Worm (Caenorhabditis elegans) whole organism, L4 larva: ENCODE results near the gene F54D8.10.

Experiments
- D1046.2 ChIP-seq: fragments of 200-800 bp; sonication (Bioruptor generic); IDR thresholded peaks from 2 replicates; pipeline ENCODE4 v1.3.6; 2022; ENCODE audit warnings: missing genetic modification characterization, missing compliant biosample characterization
- F26F4.8 ChIP-seq: fragments of 200-800 bp; sonication (Bioruptor generic); conservative IDR thresholded peaks from 2 replicates; pipeline ENCODE4 v1.3.6; 2022; ENCODE audit warnings: missing genetic modification characterization, missing compliant biosample characterization
- F37D6.2 ChIP-seq: sonication (generic microtip); optimal IDR thresholded peaks from 2 replicates; lab custom pipeline; 2016; ENCODE audit warnings: mild to moderate bottlenecking, missing genetic modification characterization, missing compliant biosample characterization
- R02D3.7 ChIP-seq: fragments of 150-350 bp; sonication (generic microtip); optimal IDR thresholded peaks from 3 replicates; lab custom pipeline; 2014; ENCODE audit warnings: missing biosample characterization, missing genetic modification characterization
- T20F7.1 ChIP-seq: fragments of 200-800 bp; sonication (Bioruptor generic); optimal IDR thresholded peaks from 2 replicates; lab custom pipeline; 2018; ENCODE audit warnings: mild to moderate bottlenecking, missing genetic modification characterization, missing compliant biosample characterization
- T26A8.4 ChIP-seq: fragments of 200-800 bp; sonication (Bioruptor generic); IDR thresholded peaks from 2 replicates; pipeline ENCODE4 v1.3.6; 2022; ENCODE audit warnings: missing genetic modification characterization, missing compliant biosample characterization
- Y48G9A.11 ChIP-seq: fragments of 200-800 bp; sonication (Bioruptor generic); IDR thresholded peaks from 2 replicates; pipeline ENCODE4 v1.3.6; 2022; ENCODE audit warnings: missing genetic modification reagents, missing genetic modification characterization, missing compliant biosample characterization
- Y75B8A.6 ChIP-seq: fragments of 200-800 bp; sonication (Bioruptor generic); IDR thresholded peaks from 2 replicates; pipeline ENCODE4 v1.3.6; 2022; ENCODE audit warnings: missing genetic modification reagents, missing genetic modification characterization, missing compliant biosample characterization
- ZK337.2 ChIP-seq: fragments of 200-800 bp; sonication (Bioruptor generic); IDR thresholded peaks from 2 replicates; pipeline ENCODE4 v1.3.6; 2022; ENCODE audit warnings: missing genetic modification reagents, missing genetic modification characterization, missing compliant biosample characterization
- aly-2 ChIP-seq: sonication (generic microtip); optimal IDR thresholded peaks from 2 replicates; lab custom pipeline; 2018; ENCODE audit warnings: missing biosample characterization, missing genetic modification characterization
- arid-1 ChIP-seq: fragments of 200-800 bp; sonication (Bioruptor generic); conservative IDR thresholded peaks from 2 replicates; pipeline ENCODE4 v1.3.6; 2022; ENCODE audit warnings: missing genetic modification reagents, missing genetic modification characterization, missing compliant biosample characterization
- ceh-20 ChIP-seq: fragments of 200-800 bp; sonication (Bioruptor generic); IDR thresholded peaks from 2 replicates; pipeline ENCODE4 v1.3.6; 2022; ENCODE audit warnings: missing genetic modification reagents, missing genetic modification characterization, missing compliant biosample characterization
- ces-1 ChIP-seq: fragments of 150-350 bp; sonication (generic microtip); optimal IDR thresholded peaks from 4 replicates; lab custom pipeline; 2014; ENCODE audit warnings: missing biosample characterization, missing genetic modification reagents, missing genetic modification characterization
- cey-2 ChIP-seq: sonication (generic microtip); optimal IDR thresholded peaks from 3 replicates; lab custom pipeline; 2017; ENCODE audit warnings: missing genetic modification characterization, mild to moderate bottlenecking, missing compliant biosample characterization, antibody characterized with exemption, borderline replicate concordance; ENCODE audit not compliant: insufficient read depth
- daf-12 ChIP-seq: fragments of 150-350 bp; optimal IDR thresholded peaks from 2 replicates; lab custom pipeline; 2014; ENCODE audit warnings: missing biosample characterization, missing genetic modification reagents, missing genetic modification characterization
- dmd-8 ChIP-seq: fragments of 200-800 bp; sonication (Bioruptor generic); IDR thresholded peaks from 2 replicates; pipeline ENCODE4 v1.3.6; 2022; ENCODE audit warnings: missing genetic modification characterization, missing compliant biosample characterization
- dmd-9 ChIP-seq: fragments of 200-800 bp; sonication (Bioruptor generic); IDR thresholded peaks from 2 replicates; pipeline ENCODE4 v1.3.6; 2022; ENCODE audit warnings: missing genetic modification reagents, missing genetic modification characterization, missing compliant biosample characterization
- dpl-1 ChIP-seq: fragments of 150-350 bp; optimal IDR thresholded peaks from 2 replicates; lab custom pipeline; 2014; ENCODE audit warnings: missing biosample characterization, missing genetic modification reagents, missing genetic modification characterization
- duxl-1 ChIP-seq: sonication (generic microtip); optimal IDR thresholded peaks from 2 replicates; lab custom pipeline; 2016; ENCODE audit warnings: mild to moderate bottlenecking, missing genetic modification characterization, moderate library complexity, missing compliant biosample characterization; ENCODE audit not compliant: poor library complexity
- egl-43 ChIP-seq: fragments of 200-800 bp; sonication (Bioruptor generic); IDR thresholded peaks from 2 replicates; pipeline ENCODE4 v1.3.6; 2022; ENCODE audit warnings: missing genetic modification reagents, missing genetic modification characterization, missing compliant biosample characterization
- fkh-10 ChIP-seq: fragments of 150-350 bp; optimal IDR thresholded peaks from 2 replicates; lab custom pipeline; 2014; ENCODE audit warnings: missing biosample characterization, missing genetic modification reagents, missing genetic modification characterization
- hlh-11 ChIP-seq: fragments of 200-800 bp; sonication (Bioruptor generic); optimal IDR thresholded peaks from 2 replicates; lab custom pipeline; 2018; ENCODE audit warnings: mild to moderate bottlenecking, missing genetic modification characterization, missing compliant biosample characterization
- jun-1 ChIP-seq: fragments of 150-350 bp; optimal IDR thresholded peaks from 2 replicates; lab custom pipeline; 2014; ENCODE audit warnings: missing biosample characterization, missing genetic modification reagents, missing genetic modification characterization
- lin-1 ChIP-seq: fragments of 200-800 bp; sonication (Bioruptor generic); IDR thresholded peaks from 2 replicates; pipeline ENCODE4 v1.3.6; 2022; ENCODE audit warnings: missing genetic modification reagents, missing genetic modification characterization, missing compliant biosample characterization
- lin-13 ChIP-seq: fragments of 150-350 bp; optimal IDR thresholded peaks from 2 replicates; lab custom pipeline; 2014; ENCODE audit warnings: missing biosample characterization, missing genetic modification reagents, missing genetic modification characterization
- lin-15B ChIP-seq: fragments of 150-350 bp; sonication (generic microtip); optimal IDR thresholded peaks from 3 replicates; lab custom pipeline; 2014; ENCODE audit warnings: missing biosample characterization, missing genetic modification characterization
- lin-39 ChIP-seq: fragments of 150-350 bp; optimal IDR thresholded peaks from 2 replicates; lab custom pipeline; 2014; ENCODE audit warnings: missing biosample characterization, missing genetic modification reagents, missing genetic modification characterization
- lir-3 ChIP-seq: sonication (generic microtip); optimal IDR thresholded peaks from 2 replicates; lab custom pipeline; 2016; ENCODE audit warnings: mild to moderate bottlenecking, missing genetic modification characterization, missing compliant biosample characterization
- madf-9 ChIP-seq: fragments of 200-800 bp; sonication (Bioruptor generic); conservative IDR thresholded peaks from 2 replicates; pipeline ENCODE4 v1.3.6; 2022; ENCODE audit warnings: missing genetic modification reagents, missing genetic modification characterization, missing compliant biosample characterization
- mdl-1 ChIP-seq, 2 experiments: fragments of 150-350 bp in 1 of 2; sonication (generic microtip) in 1 of 2; optimal IDR thresholded peaks; 2 replicates each; lab custom pipeline; 2014 to 2017; ENCODE audit warnings: missing biosample characterization in 2 of 2, missing genetic modification characterization in 2 of 2
- mes-2 ChIP-seq: sonication (generic microtip); optimal IDR thresholded peaks from 2 replicates; lab custom pipeline; 2016; ENCODE audit warnings: missing genotype, mild to moderate bottlenecking, missing genetic modification characterization, missing compliant biosample characterization; ENCODE audit not compliant: poor library complexity, severe bottlenecking
- nhr-102 ChIP-seq: sonication (generic microtip); optimal IDR thresholded peaks from 2 replicates; lab custom pipeline; 2016; ENCODE audit warnings: mild to moderate bottlenecking, missing genetic modification characterization, moderate library complexity, missing compliant biosample characterization
- nhr-41 ChIP-seq: fragments of 200-800 bp; sonication (Bioruptor generic); IDR thresholded peaks from 2 replicates; pipeline ENCODE4 v1.3.6; 2022; ENCODE audit warnings: missing genetic modification reagents, missing genetic modification characterization, missing compliant biosample characterization
- nhr-42 ChIP-seq: fragments of 200-800 bp; sonication (Bioruptor generic); IDR thresholded peaks from 2 replicates; pipeline ENCODE4 v1.3.6; 2022; ENCODE audit warnings: missing genetic modification characterization, missing compliant biosample characterization
- php-3 ChIP-seq: fragments of 200-800 bp; sonication (Bioruptor generic); IDR thresholded peaks from 2 replicates; pipeline ENCODE4 v1.3.6; 2022; ENCODE audit warnings: missing genetic modification reagents, missing genetic modification characterization, missing compliant biosample characterization
- pqm-1 ChIP-seq: sonication (generic microtip); optimal IDR thresholded peaks from 2 replicates; lab custom pipeline; 2017; ENCODE audit warnings: missing biosample characterization, missing genetic modification characterization
- saeg-2 ChIP-seq: fragments of 200-800 bp; sonication (Bioruptor generic); IDR thresholded peaks from 2 replicates; pipeline ENCODE4 v1.3.6; 2022; ENCODE audit warnings: missing genetic modification reagents, missing genetic modification characterization, missing compliant biosample characterization
- sdz-12 ChIP-seq: fragments of 200-800 bp; sonication (Bioruptor generic); optimal IDR thresholded peaks from 2 replicates; lab custom pipeline; 2018; ENCODE audit warnings: mild to moderate bottlenecking, missing genetic modification characterization, missing compliant biosample characterization
- snpc-1.2 ChIP-seq: fragments of 200-800 bp; sonication (Bioruptor generic); IDR thresholded peaks from 2 replicates; pipeline ENCODE4 v1.3.6; 2022; ENCODE audit warnings: missing genetic modification reagents, missing genetic modification characterization, missing compliant biosample characterization
- spr-1 ChIP-seq: sonication (generic microtip); optimal IDR thresholded peaks from 2 replicates; lab custom pipeline; 2016; ENCODE audit warnings: mild to moderate bottlenecking, missing genetic modification characterization, missing compliant biosample characterization
- spr-3 ChIP-seq: fragments of 200-800 bp; sonication (Bioruptor generic); optimal IDR thresholded peaks from 2 replicates; lab custom pipeline; 2018; ENCODE audit warnings: mild to moderate bottlenecking, missing genetic modification characterization, missing compliant biosample characterization
- tag-97 ChIP-seq: fragments of 200-800 bp; sonication (Bioruptor generic); IDR thresholded peaks from 2 replicates; pipeline ENCODE4 v1.3.6; 2022; ENCODE audit warnings: missing genetic modification characterization, missing compliant biosample characterization
- tra-1 ChIP-seq: fragments of 200-800 bp; sonication (Bioruptor generic); IDR thresholded peaks from 2 replicates; pipeline ENCODE4 v1.3.6; 2022; ENCODE audit warnings: missing genetic modification reagents, missing genetic modification characterization, missing compliant biosample characterization
- unc-39 ChIP-seq: sonication (generic microtip); optimal IDR thresholded peaks from 2 replicates; lab custom pipeline; 2017; ENCODE audit warnings: missing biosample characterization, missing genetic modification characterization
- unc-62 ChIP-seq, 3 experiments: fragments of 150-350 bp in 1 of 3; sonication (generic microtip); optimal IDR thresholded peaks in 2 of 3; peaks in 1 of 3; 1 replicate in 1 of 3; 2 replicates in 2 of 3; lab custom pipeline; 2014 to 2017; ENCODE audit warnings: missing biosample characterization in 3 of 3, missing genetic modification characterization in 3 of 3, missing genetic modification reagents in 3 of 3, missing genotype in 1 of 3
- zag-1 ChIP-seq: fragments of 150-350 bp; optimal IDR thresholded peaks from 2 replicates; lab custom pipeline; 2014; ENCODE audit warnings: missing biosample characterization, missing genetic modification characterization
- zfp-3 ChIP-seq: fragments of 200-800 bp; sonication (Bioruptor generic); conservative IDR thresholded peaks from 2 replicates; pipeline ENCODE4 v1.3.6; 2022; ENCODE audit warnings: missing genetic modification reagents, missing genetic modification characterization, missing compliant biosample characterization
- zip-2 ChIP-seq: fragments of 150-350 bp; optimal IDR thresholded peaks from 2 replicates; lab custom pipeline; 2014; ENCODE audit warnings: missing biosample characterization, missing genetic modification characterization
- ztf-11 ChIP-seq: fragments of 150-350 bp; optimal IDR thresholded peaks from 2 replicates; lab custom pipeline; 2014; ENCODE audit warnings: missing biosample characterization, missing genetic modification characterization

F54D8.10 gene

DNA sequence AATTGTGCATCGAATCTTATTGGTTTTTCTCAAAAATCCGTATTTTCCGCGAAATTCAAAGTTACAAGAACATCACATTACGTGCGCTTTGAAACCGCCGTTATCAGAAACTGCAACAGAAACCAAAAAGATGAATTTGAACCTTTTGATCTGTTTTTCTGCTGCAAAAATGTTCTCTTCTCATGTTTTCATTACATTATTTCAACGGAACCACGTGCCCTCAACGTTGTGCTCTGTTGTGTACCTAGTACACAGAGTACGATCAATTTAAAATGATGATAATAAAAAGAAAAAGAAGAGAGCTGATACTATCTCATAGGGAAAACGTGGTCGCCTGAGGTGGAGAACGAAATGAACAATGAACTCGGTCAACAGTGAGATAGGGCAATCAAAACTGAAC lies 16.5 kb upstream of the F54D8.10 start (continued):
- TF ChIP-seq mes-2 (tag; lab: Kevin White, UChicago): peak; percentile 65
- peak; percentile 94 for TF ChIP-seq hlh-11 (tag; lab: Kevin White, UChicago)
- TF ChIP-seq T20F7.1: peak; percentile 60
- peak; percentile 12 for TF ChIP-seq dpl-1 (GFP tag; lab: Kevin White, UChicago)
- no peak for TF ChIP-seq F26F4.8
- no peak for TF ChIP-seq lir-3
- no peak for TF ChIP-seq duxl-1 (tag; lab: Kevin White, UChicago)
- no peak for TF ChIP-seq lin-13
- TF ChIP-seq saeg-2 (GFP tag; lab: Robert Waterston, UW): no peak
- TF ChIP-seq nhr-42: no peak
- no peak for TF ChIP-seq ztf-11 (tag; lab: Kevin White, UChicago)
- peak in 1 of 2 experiments; percentile 95 for TF ChIP-seq mdl-1 (tag; optimal IDR thresholded peaks at IDR 0.05; lab: Kevin White, UChicago)
- TF ChIP-seq T26A8.4 (GFP tag; lab: Robert Waterston, UW): no peak
- peak; percentile 64 for TF ChIP-seq pqm-1
- no peak for TF ChIP-seq F37D6.2
- peak in 1 of 2 experiments; percentile 78 for TF ChIP-seq unc-62 (GFP tag; optimal IDR thresholded peaks at IDR 0.05 in 1 of 2; lab: Kevin White, UChicago)
- TF ChIP-seq unc-62 (tag; optimal IDR thresholded peaks at IDR 0.05; lab: Kevin White, UChicago): no peak
- TF ChIP-seq sdz-12: no peak
- TF ChIP-seq snpc-1.2 (GFP tag; lab: Robert Waterston, UW): no peak
- TF ChIP-seq spr-3 (GFP tag; lab: Kevin White, UChicago): no peak
- 0 out of 2 replicates have a peak, but pooled peaks have one; percentile 38 for TF ChIP-seq ceh-20
- no peak for TF ChIP-seq Y75B8A.6 (GFP tag; lab: Robert Waterston, UW)
- no peak for TF ChIP-seq D1046.2 (GFP tag; lab: Robert Waterston, UW)
- no peak for TF ChIP-seq R02D3.7 (tag; lab: Kevin White, UChicago)
- TF ChIP-seq arid-1 (GFP tag; lab: Robert Waterston, UW): no peak
- TF ChIP-seq zag-1 (tag; lab: Kevin White, UChicago): no peak
- TF ChIP-seq cey-2 (tag; lab: Kevin White, UChicago): no peak
- peak; percentile 53 for TF ChIP-seq nhr-102 (tag; lab: Kevin White, UChicago)
- no peak for TF ChIP-seq zip-2 (tag; lab: Kevin White, UChicago)
- TF ChIP-seq tag-97 (GFP tag; lab: Robert Waterston, UW): no peak
- no peak for TF ChIP-seq lin-1 (GFP tag; lab: Robert Waterston, UW)
- TF ChIP-seq aly-2 (tag; lab: Kevin White, UChicago): no peak
- TF ChIP-seq dmd-9 (GFP tag; lab: Robert Waterston, UW): no peak
- TF ChIP-seq nhr-41 (GFP tag; lab: Robert Waterston, UW): no peak
- TF ChIP-seq ces-1 (GFP tag; lab: Kevin White, UChicago): no peak
- TF ChIP-seq lin-15B (tag; lab: Kevin White, UChicago): no peak
- TF ChIP-seq, all 104 proteins: peak for 26

DNA sequence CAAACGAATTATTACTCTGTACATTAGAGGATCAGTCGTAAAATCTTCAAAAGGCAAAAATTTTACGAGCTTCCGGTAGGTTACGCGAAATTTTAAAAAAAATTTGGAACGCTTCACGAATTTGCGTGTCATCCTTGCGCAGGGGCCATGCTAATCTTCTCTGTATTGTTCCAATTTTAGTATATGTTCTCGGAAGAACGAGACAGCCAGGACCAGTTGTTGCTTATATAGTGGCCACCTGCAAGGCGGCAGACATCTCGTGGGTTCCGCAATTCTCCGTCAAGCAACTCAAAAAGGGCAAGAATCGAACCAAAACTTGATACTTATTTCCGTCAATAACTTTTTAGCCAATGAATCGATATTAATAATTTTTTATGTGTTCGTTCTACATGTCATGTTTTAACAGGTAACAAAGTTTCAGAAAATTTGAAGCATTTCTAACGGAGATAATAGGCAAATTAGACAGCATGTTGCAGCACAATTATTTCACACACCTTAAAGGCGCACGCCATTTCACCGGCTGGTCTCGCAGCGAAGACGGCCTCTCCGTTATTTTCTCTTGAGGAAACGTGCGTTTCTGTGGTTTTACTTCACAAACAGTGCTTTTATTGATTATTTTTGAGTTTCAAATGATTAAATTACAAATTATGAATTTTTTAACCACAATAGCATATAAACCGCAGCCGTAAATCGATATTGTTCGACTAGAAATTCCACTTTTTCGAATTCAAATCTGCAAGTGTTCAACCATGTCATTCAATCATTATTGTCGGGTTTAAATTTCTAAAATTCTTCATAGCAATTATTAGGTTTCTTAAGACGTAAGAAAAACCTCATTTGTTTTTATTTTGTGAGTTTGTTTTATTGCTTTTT lies 13.7 kb upstream of the F54D8.10 start:
- TF ChIP-seq tra-1 (GFP tag; lab: Robert Waterston, UW): peak; percentile 59
- TF ChIP-seq zfp-3 (GFP tag; lab: Robert Waterston, UW): peak; percentile 86
- TF ChIP-seq unc-39 (tag; lab: Kevin White, UChicago): no peak
- TF ChIP-seq daf-12 (tag; lab: Kevin White, UChicago): no peak
- peak; percentile 68 for TF ChIP-seq ZK337.2
- TF ChIP-seq egl-43 (GFP tag; lab: Robert Waterston, UW): peak; percentile 94
- peak; percentile 70 for TF ChIP-seq fkh-10 (GFP tag; lab: Kevin White, UChicago)
- TF ChIP-seq dmd-8 (GFP tag; lab: Robert Waterston, UW): peak; percentile 95
- TF ChIP-seq madf-9 (GFP tag; lab: Robert Waterston, UW): peak; percentile 84
- TF ChIP-seq pqm-1: no peak
- peak in 1 of 2 experiments; percentile 57 for TF ChIP-seq unc-62 (GFP tag; optimal IDR thresholded peaks at IDR 0.05 in 1 of 2; lab: Kevin White, UChicago)
- no peak for TF ChIP-seq unc-62 (tag; optimal IDR thresholded peaks at IDR 0.05; lab: Kevin White, UChicago)
- TF ChIP-seq jun-1 (tag; lab: Kevin White, UChicago): peak; percentile 38
- peak; percentile 80 for TF ChIP-seq dmd-9 (GFP tag; lab: Robert Waterston, UW)
- peak; percentile 87 for TF ChIP-seq Y48G9A.11 (GFP tag; lab: Robert Waterston, UW)
- TF ChIP-seq php-3: peak; percentile 74; the same call in 1 of the 2 replicates
- no peak for TF ChIP-seq lin-39 (tag; lab: Kevin White, UChicago)
- peak; percentile 77 for TF ChIP-seq spr-1 (tag; lab: Kevin White, UChicago)
